Worm (Caenorhabditis elegans) whole organism, L1 larva: Measurements from ENCODE around the gene Y37A1B.7.

Experiments used
- C04F5.9 ChIP-seq: sonication (generic microtip); optimal IDR thresholded peaks from 2 replicates; lab custom pipeline; 2016; ENCODE audit warnings: missing genetic modification characterization, missing compliant biosample characterization
- alr-1 ChIP-seq: fragments of 200-800 bp; sonication (Bioruptor generic); optimal IDR thresholded peaks from 2 replicates; lab custom pipeline; 2018; ENCODE audit warnings: borderline replicate concordance, mild to moderate bottlenecking, missing genetic modification characterization, missing compliant biosample characterization
- aly-2 ChIP-seq: fragments of 150-350 bp; optimal IDR thresholded peaks from 2 replicates; lab custom pipeline; 2014; ENCODE audit warnings: missing biosample characterization, missing genetic modification characterization
- ama-1 ChIP-seq: fragments of 150-350 bp; optimal IDR thresholded peaks from 2 replicates; lab custom pipeline; 2014
- blmp-1 ChIP-seq: fragments of 150-350 bp; optimal IDR thresholded peaks from 2 replicates; lab custom pipeline; 2014; ENCODE audit warnings: missing biosample characterization, missing genetic modification characterization
- ceh-8 ChIP-seq: fragments of 200-800 bp; sonication (Bioruptor generic); optimal IDR thresholded peaks from 2 replicates; lab custom pipeline; 2018; ENCODE audit warnings: mild to moderate bottlenecking, missing genetic modification characterization, moderate library complexity, missing compliant biosample characterization
- ceh-90 ChIP-seq: sonication (generic microtip); optimal IDR thresholded peaks from 2 replicates; lab custom pipeline; 2016; ENCODE audit warnings: missing genetic modification characterization, missing compliant biosample characterization
- ces-1 ChIP-seq: fragments of 150-350 bp; optimal IDR thresholded peaks from 2 replicates; lab custom pipeline; 2014; ENCODE audit warnings: missing biosample characterization, missing genetic modification reagents, missing genetic modification characterization
- dpl-1 ChIP-seq, 3 experiments: fragments of 150-350 bp in 2 of 3; sonication (generic microtip) in 1 of 3; optimal IDR thresholded peaks; 2 replicates each; lab custom pipeline; 2014 to 2017; ENCODE audit warnings: missing biosample characterization in 3 of 3, missing genetic modification characterization in 3 of 3, missing genetic modification reagents in 3 of 3
- dsc-1 ChIP-seq: sonication (generic microtip); optimal IDR thresholded peaks from 2 replicates; lab custom pipeline; 2016; ENCODE audit warnings: mild to moderate bottlenecking, missing genetic modification characterization, missing compliant biosample characterization
- efl-1 ChIP-seq, 4 experiments: fragments of 150-350 bp; optimal IDR thresholded peaks in 3 of 4; peaks in 1 of 4; 1 replicate in 1 of 4; 2 replicates in 3 of 4; lab custom pipeline; 2014; ENCODE audit warnings: missing biosample characterization in 2 of 4, missing genetic modification characterization in 2 of 4, missing genetic modification reagents in 2 of 4
- egl-13 ChIP-seq: sonication (generic microtip); optimal IDR thresholded peaks from 2 replicates; lab custom pipeline; 2016; ENCODE audit warnings: missing genotype, missing genetic modification reagents, missing genetic modification characterization, missing compliant biosample characterization
- egl-27 ChIP-seq, 2 experiments: fragments of 150-350 bp in 1 of 2; sonication (generic microtip); optimal IDR thresholded peaks; 3 replicates each; lab custom pipeline; 2017 to 2018; ENCODE audit warnings: missing biosample characterization in 2 of 2, missing genetic modification characterization in 2 of 2, missing genetic modification reagents in 2 of 2
- elt-3 ChIP-seq, 6 experiments: fragments of 150-350 bp in 1 of 6; sonication (generic microtip); optimal IDR thresholded peaks; 2 replicates each; lab custom pipeline; 2017 to 2018; ENCODE audit warnings: missing biosample characterization in 6 of 6, missing genetic modification characterization in 6 of 6, inconsistent platforms in 1 of 6
- ets-5 ChIP-seq: fragments of 200-800 bp; sonication (Bioruptor generic); IDR thresholded peaks from 2 replicates; pipeline ENCODE4 v1.3.6; 2022; ENCODE audit warnings: missing genetic modification characterization, missing compliant biosample characterization
- fkh-10 ChIP-seq: sonication (generic microtip); optimal IDR thresholded peaks from 2 replicates; lab custom pipeline; 2017; ENCODE audit warnings: missing biosample characterization, missing genetic modification reagents, missing genetic modification characterization
- fkh-4 ChIP-seq: sonication (generic microtip); optimal IDR thresholded peaks from 2 replicates; lab custom pipeline; 2016; ENCODE audit warnings: missing compliant biosample characterization, missing genetic modification characterization, borderline replicate concordance
- fkh-8 ChIP-seq: sonication (generic microtip); optimal IDR thresholded peaks from 2 replicates; lab custom pipeline; 2016; ENCODE audit warnings: mild to moderate bottlenecking, missing genetic modification characterization, missing compliant biosample characterization
- fos-1 ChIP-seq: fragments of 150-350 bp; optimal IDR thresholded peaks from 2 replicates; lab custom pipeline; 2014; ENCODE audit warnings: missing biosample characterization, missing genetic modification characterization
- irx-1 ChIP-seq: sonication (generic microtip); optimal IDR thresholded peaks from 2 replicates; lab custom pipeline; 2016; ENCODE audit warnings: missing genetic modification characterization, missing compliant biosample characterization
- isw-1 ChIP-seq: fragments of 200-800 bp; sonication (Bioruptor generic); IDR thresholded peaks from 2 replicates; pipeline ENCODE4 v1.3.6; 2022; ENCODE audit warnings: missing genetic modification characterization, missing compliant biosample characterization
- jun-1 ChIP-seq: fragments of 150-350 bp; optimal IDR thresholded peaks from 2 replicates; lab custom pipeline; 2014; ENCODE audit warnings: missing biosample characterization, missing genetic modification reagents, missing genetic modification characterization
- lin-13 ChIP-seq: fragments of 150-350 bp; optimal IDR thresholded peaks from 2 replicates; lab custom pipeline; 2014; ENCODE audit warnings: missing biosample characterization, missing genetic modification reagents, missing genetic modification characterization
- lin-15B ChIP-seq: fragments of 150-350 bp; sonication (generic microtip); optimal IDR thresholded peaks from 3 replicates; lab custom pipeline; 2014; ENCODE audit warnings: missing biosample characterization, missing genetic modification characterization
- lin-35 ChIP-seq, 2 experiments: fragments of 150-350 bp; optimal IDR thresholded peaks; 2 replicates each; lab custom pipeline; 2014; ENCODE audit warnings: missing biosample characterization in 2 of 2, missing genetic modification characterization in 2 of 2, missing genetic modification reagents in 2 of 2
- lin-39 ChIP-seq: fragments of 150-350 bp; optimal IDR thresholded peaks from 2 replicates; lab custom pipeline; 2014; ENCODE audit warnings: missing biosample characterization, missing genetic modification reagents, missing genetic modification characterization
- lir-3 ChIP-seq: sonication (generic microtip); optimal IDR thresholded peaks from 2 replicates; lab custom pipeline; 2016; ENCODE audit warnings: mild to moderate bottlenecking, missing genetic modification characterization, moderate library complexity, missing compliant biosample characterization; ENCODE audit not compliant: poor library complexity
- lsy-2 ChIP-seq, 2 experiments: fragments of 150-350 bp; optimal IDR thresholded peaks; 2 replicates each; lab custom pipeline; 2014; ENCODE audit warnings: missing biosample characterization in 2 of 2, missing genetic modification characterization in 2 of 2
- mab-9 ChIP-seq: fragments of 200-800 bp; sonication (Bioruptor generic); IDR thresholded peaks from 2 replicates; pipeline ENCODE4 v1.3.6; 2022; ENCODE audit warnings: missing genetic modification reagents, missing genetic modification characterization, missing compliant biosample characterization
- mdl-1 ChIP-seq, 2 experiments: fragments of 150-350 bp; optimal IDR thresholded peaks; 2 replicates each; lab custom pipeline; 2014 to 2017; ENCODE audit warnings: missing biosample characterization in 2 of 2, missing genetic modification characterization in 2 of 2, inconsistent platforms in 1 of 2
- mef-2 ChIP-seq: fragments of 150-350 bp; optimal IDR thresholded peaks from 2 replicates; lab custom pipeline; 2014; ENCODE audit warnings: missing biosample characterization, missing genetic modification characterization
- nhr-11 ChIP-seq: fragments of 150-350 bp; optimal IDR thresholded peaks from 2 replicates; lab custom pipeline; 2014; ENCODE audit warnings: missing biosample characterization, missing genetic modification characterization
- nhr-20 ChIP-seq: sonication (generic microtip); optimal IDR thresholded peaks from 2 replicates; lab custom pipeline; 2016; ENCODE audit warnings: mild to moderate bottlenecking, missing genetic modification characterization, missing compliant biosample characterization
- nhr-237 ChIP-seq: fragments of 150-350 bp; optimal IDR thresholded peaks from 2 replicates; lab custom pipeline; 2014; ENCODE audit warnings: missing biosample characterization, missing genetic modification characterization
- nhr-28 ChIP-seq: fragments of 150-350 bp; optimal IDR thresholded peaks from 2 replicates; lab custom pipeline; 2014; ENCODE audit warnings: missing biosample characterization, missing genetic modification characterization
- nhr-47 ChIP-seq: sonication (generic microtip); optimal IDR thresholded peaks from 2 replicates; lab custom pipeline; 2016; ENCODE audit warnings: mild to moderate bottlenecking, missing genetic modification characterization, moderate library complexity, missing compliant biosample characterization
- nhr-71 ChIP-seq: sonication (generic microtip); optimal IDR thresholded peaks from 2 replicates; lab custom pipeline; 2016; ENCODE audit warnings: mild to moderate bottlenecking, missing genetic modification characterization, moderate library complexity, missing compliant biosample characterization
- nhr-76 ChIP-seq: sonication (generic microtip); optimal IDR thresholded peaks from 2 replicates; lab custom pipeline; 2017; ENCODE audit warnings: missing biosample characterization, missing genetic modification characterization
- nhr-85 ChIP-seq: sonication (generic microtip); peaks from one replicate; lab custom pipeline; 2016; ENCODE audit warnings: missing genetic modification characterization, inconsistent platforms, missing compliant biosample characterization
- nhr-90 ChIP-seq: sonication (generic microtip); optimal IDR thresholded peaks from 2 replicates; lab custom pipeline; 2016; ENCODE audit warnings: mild to moderate bottlenecking, missing genetic modification characterization, missing compliant biosample characterization; ENCODE audit not compliant: poor library complexity
- rnt-1 ChIP-seq: sonication (generic microtip); optimal IDR thresholded peaks from 2 replicates; lab custom pipeline; 2016; ENCODE audit warnings: mild to moderate bottlenecking, missing genetic modification characterization, moderate library complexity, missing compliant biosample characterization
- skn-1 ChIP-seq: fragments of 150-350 bp; optimal IDR thresholded peaks from 2 replicates; lab custom pipeline; 2014; ENCODE audit warnings: missing biosample characterization, missing genetic modification characterization
- snpc-4 ChIP-seq: fragments of 150-350 bp; optimal IDR thresholded peaks from 2 replicates; lab custom pipeline; 2014; ENCODE audit warnings: missing biosample characterization, missing genetic modification characterization
- snu-23 ChIP-seq: sonication (generic microtip); optimal IDR thresholded peaks from 2 replicates; lab custom pipeline; 2016; ENCODE audit warnings: missing genetic modification characterization, missing compliant biosample characterization
- sup-37 ChIP-seq: fragments of 200-800 bp; sonication (Bioruptor generic); optimal IDR thresholded peaks from 2 replicates; lab custom pipeline; 2018; ENCODE audit warnings: mild to moderate bottlenecking, missing genetic modification characterization, missing compliant biosample characterization
- tbx-2 ChIP-seq: sonication (generic microtip); optimal IDR thresholded peaks from 2 replicates; lab custom pipeline; 2016; ENCODE audit warnings: missing genetic modification characterization, missing compliant biosample characterization
- tlp-1 ChIP-seq: fragments of 150-350 bp; optimal IDR thresholded peaks from 2 replicates; lab custom pipeline; 2014; ENCODE audit warnings: missing biosample characterization, missing genetic modification characterization
- unc-130 ChIP-seq: fragments of 150-350 bp; optimal IDR thresholded peaks from 2 replicates; lab custom pipeline; 2017; ENCODE audit warnings: missing biosample characterization, missing genetic modification characterization, inconsistent platforms
- unc-86 ChIP-seq: sonication (generic microtip); optimal IDR thresholded peaks from 2 replicates; lab custom pipeline; 2016; ENCODE audit warnings: missing genetic modification characterization, missing compliant biosample characterization
- unc-98 ChIP-seq: fragments of 200-800 bp; sonication (Bioruptor generic); IDR thresholded peaks from 2 replicates; pipeline ENCODE4 v1.3.6; 2022; ENCODE audit warnings: missing genetic modification characterization, missing compliant biosample characterization
- xbp-1 ChIP-seq: sonication (generic microtip); optimal IDR thresholded peaks from 2 replicates; lab custom pipeline; 2016; ENCODE audit warnings: missing genetic modification characterization, missing compliant biosample characterization

Gene Y37A1B.7

DNA sequence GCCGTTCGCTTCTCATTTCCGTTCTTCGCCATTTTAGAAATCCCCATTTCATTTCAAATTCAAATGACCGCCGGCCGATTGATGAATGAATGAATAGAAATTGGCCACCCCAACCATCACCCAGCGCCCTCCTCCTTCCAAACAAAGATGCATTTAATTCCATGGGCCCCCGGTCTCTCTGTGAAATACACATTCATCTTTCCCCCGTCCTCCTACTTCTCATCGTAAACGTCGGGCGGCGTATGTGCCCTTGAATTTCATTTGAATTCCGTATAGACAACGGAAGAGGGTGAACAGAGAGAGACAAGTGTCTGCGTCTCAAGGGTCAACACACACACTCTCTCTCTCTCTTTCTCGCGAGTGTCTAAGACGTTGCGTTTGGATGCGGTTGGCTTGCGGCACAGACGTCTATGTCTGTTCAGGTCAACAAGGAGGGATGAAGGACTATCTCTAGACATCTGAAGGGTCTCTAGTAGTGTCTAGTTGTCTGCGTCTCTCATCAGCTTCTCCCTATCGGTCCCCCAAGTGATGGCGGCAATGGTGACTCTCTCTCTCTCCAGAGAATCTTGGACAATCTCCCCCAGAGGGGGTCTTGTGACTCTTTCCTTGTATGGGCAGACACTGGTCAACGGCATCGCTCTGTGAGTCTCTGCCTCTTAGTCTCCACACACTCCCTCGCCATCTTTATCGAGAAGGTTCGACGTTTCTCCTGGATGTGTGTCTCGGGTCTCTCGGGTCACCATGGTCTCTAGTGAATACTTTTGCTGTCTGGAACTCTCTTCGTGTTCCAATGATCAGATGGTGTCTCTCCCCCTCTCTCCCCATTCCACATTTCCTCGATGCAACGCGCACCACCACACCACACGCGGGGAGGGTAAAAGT lies 10.7 kb downstream of the Y37A1B.7 start (continued):
- TF ChIP-seq mef-2 (no peak), nhr-237 (tag; lab: Kevin White, UChicago) (no peak), irx-1 (tag; lab: Kevin White, UChicago) (peak; percentile 8), efl-1 (optimal IDR thresholded peaks at IDR 0.05; lab: Kevin White, UChicago) (peak; percentile 72 to 83), efl-1 (GFP tag; optimal IDR thresholded peaks at IDR 0.05 in 1 of 2; lab: Kevin White, UChicago) (peak; percentile 51 to 94), unc-130 (tag; lab: Kevin White, UChicago) (no peak), egl-27 (tag; optimal IDR thresholded peaks at IDR 0.05; lab: Kevin White, UChicago) (peak in 1 of 2 experiments; percentile 61), elt-3 (tag; optimal IDR thresholded peaks at IDR 0.05; lab: Kevin White, UChicago) (no peak), ces-1 (GFP tag; lab: Kevin White, UChicago) (no peak), aly-2 (tag; lab: Kevin White, UChicago) (no peak), fos-1 (tag; lab: Kevin White, UChicago) (peak; percentile 17), C04F5.9 (no peak), lin-35 (GFP tag; optimal IDR thresholded peaks at IDR 0.05; lab: Kevin White, UChicago) (peak; percentile 32 to 63), xbp-1 (tag; lab: Kevin White, UChicago) (peak; percentile 75), nhr-71 (tag; lab: Kevin White, UChicago) (peak; percentile 96), ama-1 (lab: Kevin White, UChicago) (peak; percentile 33), nhr-85 (peak; percentile 95), dsc-1 (tag; lab: Kevin White, UChicago) (peak; percentile 75), nhr-20 (tag; lab: Kevin White, UChicago) (peak; percentile 86), nhr-90 (tag; lab: Kevin White, UChicago) (peak; percentile 69), nhr-28 (tag; lab: Kevin White, UChicago) (no peak), ceh-90 (tag; lab: Kevin White, UChicago) (no peak), ets-5 (GFP tag; lab: Robert Waterston, UW) (no peak), lin-15B (tag; lab: Kevin White, UChicago) (peak; percentile 17), alr-1 (tag; lab: Kevin White, UChicago) (no peak), blmp-1 (tag; lab: Kevin White, UChicago) (peak; percentile 36), unc-98 (GFP tag; lab: Robert Waterston, UW) (no peak), mdl-1 (tag; optimal IDR thresholded peaks at IDR 0.05; lab: Kevin White, UChicago) (peak; percentile 13 to 18), snpc-4 (tag; lab: Kevin White, UChicago) (peak; percentile 13), sup-37 (GFP tag; lab: Kevin White, UChicago) (no peak), jun-1 (peak; percentile 60), fkh-4 (tag; lab: Kevin White, UChicago) (peak; percentile 64), fkh-8 (tag; lab: Kevin White, UChicago) (peak; percentile 73), mab-9 (peak; percentile 84), tbx-2 (tag; lab: Kevin White, UChicago) (peak; percentile 85), unc-86 (tag; lab: Kevin White, UChicago) (peak; percentile 97), lin-13 (GFP tag; lab: Kevin White, UChicago) (peak; percentile 86), rnt-1 (peak; percentile 75), lin-39 (tag; lab: Kevin White, UChicago) (no peak), snu-23 (GFP tag; lab: Kevin White, UChicago) (peak; percentile 85), dpl-1 (GFP tag; optimal IDR thresholded peaks at IDR 0.05; lab: Kevin White, UChicago) (peak; percentile 19 to 58 (median 50)), tlp-1 (tag; lab: Kevin White, UChicago) (no peak), ceh-8 (GFP tag; lab: Kevin White, UChicago) (no peak), fkh-10 (GFP tag; lab: Kevin White, UChicago) (peak; percentile 73), egl-13 (tag; lab: Kevin White, UChicago) (peak; percentile 91), isw-1 (GFP tag; lab: Robert Waterston, UW) (peak; percentile 59), skn-1 (tag; lab: Kevin White, UChicago) (peak; percentile 51), lir-3 (tag; lab: Kevin White, UChicago) (peak; percentile 67), nhr-76 (tag; lab: Kevin White, UChicago) (no peak), lsy-2 (tag; optimal IDR thresholded peaks at IDR 0.05; lab: Kevin White, UChicago) (peak; percentile 66 to 81), nhr-11 (tag; lab: Kevin White, UChicago) (peak; percentile 44), nhr-47 (tag; lab: Kevin White, UChicago) (peak; percentile 92)
